Worm (Caenorhabditis elegans): ENCODE data around the gene sre-35.

ce11 chrII:12438441-12438840 is 14.2 kb downstream of the sre-35 start, which contains the start of gene Y57A10C.9:
- TF ChIP-seq flt-1 (GFP tag; IDR thresholded peaks at IDR 0.05) = no peak
- no peak for TF ChIP-seq ztf-23 (GFP tag; IDR thresholded peaks at IDR 0.05)
- TF ChIP-seq klf-2 (GFP tag; conservative IDR thresholded peaks at IDR 0.05) = no peak
